Fruit fly (Drosophila melanogaster) whole organism, embryonic: ENCODE data around the gene CIA30.

Experiments
- Abd-B ChIP-seq: fragments of 200-800 bp; sonication (Bioruptor generic); optimal IDR thresholded peaks from 2 replicates; lab custom pipeline; 2018; ENCODE audit warnings: missing biosample characterization, mild to moderate bottlenecking, missing genetic modification characterization, moderate library complexity
- Atf3 ChIP-seq: fragments of 200-800 bp; sonication (Bioruptor generic); optimal IDR thresholded peaks from 3 replicates; lab custom pipeline; 2016; ENCODE audit warnings: missing biosample characterization, missing genetic modification characterization
- BtbVII ChIP-seq: fragments of 200-800 bp; sonication (Bioruptor generic); optimal IDR thresholded peaks from 3 replicates; lab custom pipeline; 2017; ENCODE audit warnings: missing biosample characterization, mild to moderate bottlenecking, missing genetic modification characterization
- C15 ChIP-seq: fragments of 200-800 bp; sonication (Bioruptor generic); IDR thresholded peaks from 3 replicates; pipeline ENCODE4 v1.3.6; 2022; ENCODE audit warnings: missing biosample characterization, missing genetic modification characterization
- CG1024 ChIP-seq: fragments of 200-800 bp; sonication (Bioruptor generic); IDR thresholded peaks from 2 replicates; pipeline ENCODE4 v1.3.6; 2022; ENCODE audit warnings: missing biosample characterization, missing genetic modification characterization
- CG11504 ChIP-seq: fragments of 200-800 bp; sonication (Bioruptor generic); optimal IDR thresholded peaks from 3 replicates; lab custom pipeline; 2019; ENCODE audit warnings: missing biosample characterization, mild to moderate bottlenecking, missing genetic modification characterization, moderate library complexity
- CG12299 ChIP-seq: fragments of 200-800 bp; sonication (Bioruptor generic); optimal IDR thresholded peaks from 2 replicates; lab custom pipeline; 2018; ENCODE audit warnings: missing biosample characterization, mild to moderate bottlenecking, missing genetic modification characterization
- CG12391 ChIP-seq: fragments of 200-800 bp; sonication (Bioruptor generic); optimal IDR thresholded peaks from 3 replicates; lab custom pipeline; 2018; ENCODE audit warnings: missing biosample characterization, mild to moderate bottlenecking, missing genetic modification characterization, moderate library complexity
- CG13123 ChIP-seq: fragments of 200-800 bp; sonication (Bioruptor generic); optimal IDR thresholded peaks from 2 replicates; lab custom pipeline; 2016; ENCODE audit warnings: missing biosample characterization, missing genetic modification characterization
- CG16813 ChIP-seq: fragments of 200-800 bp; sonication (Bioruptor generic); IDR thresholded peaks from 3 replicates; pipeline ENCODE4 v1.3.6; 2022; ENCODE audit warnings: missing biosample characterization, missing genetic modification characterization; ENCODE audit not compliant: partially characterized antibody
- CG17328 ChIP-seq: fragments of 200-800 bp; sonication (Bioruptor generic); IDR thresholded peaks from 2 replicates; pipeline ENCODE4 v1.3.6; 2022; ENCODE audit warnings: missing biosample characterization, missing genetic modification characterization
- CG17829 ChIP-seq: fragments of 200-800 bp; optimal IDR thresholded peaks from 2 replicates; lab custom pipeline; 2019; ENCODE audit warnings: missing biosample characterization, mild to moderate bottlenecking, missing genetic modification characterization, moderate library complexity
- CG1792 ChIP-seq: fragments of 200-800 bp; sonication (Bioruptor generic); optimal IDR thresholded peaks from 2 replicates; lab custom pipeline; 2016; ENCODE audit warnings: missing biosample characterization, missing genetic modification characterization
- CG1832 ChIP-seq: fragments of 200-800 bp; sonication (Bioruptor generic); optimal IDR thresholded peaks from 2 replicates; lab custom pipeline; 2017; ENCODE audit warnings: missing biosample characterization, mild to moderate bottlenecking, missing genetic modification characterization, inconsistent platforms
- CG2199 ChIP-seq: fragments of 200-800 bp; sonication (Bioruptor generic); IDR thresholded peaks from 3 replicates; pipeline ENCODE4 v1.3.6; 2022; ENCODE audit warnings: missing biosample characterization, missing genetic modification characterization
- CG31224 ChIP-seq: fragments of 200-800 bp; sonication (Bioruptor generic); IDR thresholded peaks from 2 replicates; pipeline ENCODE4 v1.3.6; 2022; ENCODE audit warnings: missing biosample characterization, missing genetic modification characterization
- CG5953 ChIP-seq: fragments of 200-800 bp; sonication (Bioruptor generic); IDR thresholded peaks from 2 replicates; pipeline ENCODE4 v1.3.6; 2022; ENCODE audit warnings: missing biosample characterization, missing genetic modification characterization
- CG6854 ChIP-seq: fragments of 200-800 bp; sonication (Bioruptor generic); optimal IDR thresholded peaks from 3 replicates; lab custom pipeline; 2017; ENCODE audit warnings: missing biosample characterization, mild to moderate bottlenecking, missing genetic modification characterization
- CG8765 ChIP-seq: fragments of 200-800 bp; sonication (Bioruptor generic); IDR thresholded peaks from 2 replicates; pipeline ENCODE4 v1.3.6; 2022; ENCODE audit warnings: missing biosample characterization, missing genetic modification characterization
- CkIIα-i1 ChIP-seq: fragments of 200-800 bp; sonication (Bioruptor generic); IDR thresholded peaks from 2 replicates; pipeline ENCODE4 v1.3.6; 2022; ENCODE audit warnings: missing biosample characterization, missing genetic modification characterization
- D ChIP-seq, 2 experiments: fragments of 200-800 bp in 1 of 2; fragments of >200 bp in 1 of 2; sonication (Bioruptor generic) in 1 of 2; optimal IDR thresholded peaks; 2 replicates in 1 of 2; 3 replicates in 1 of 2; lab custom pipeline; 2017; ENCODE audit warnings: mild to moderate bottlenecking in 1 of 2, missing biosample characterization in 1 of 2, missing genetic modification characterization in 1 of 2, missing genetic modification reagents in 1 of 2
- Deaf1 ChIP-seq: fragments of 200-800 bp; optimal IDR thresholded peaks from 3 replicates; lab custom pipeline; 2019; ENCODE audit warnings: missing biosample characterization, mild to moderate bottlenecking, missing genetic modification characterization, moderate library complexity
- Dp ChIP-seq: fragments of 200-800 bp; sonication (Bioruptor generic); optimal IDR thresholded peaks from 2 replicates; lab custom pipeline; 2018; ENCODE audit warnings: missing biosample characterization, mild to moderate bottlenecking, missing genetic modification characterization, moderate library complexity
- Gsc ChIP-seq: fragments of 200-800 bp; sonication (Bioruptor generic); IDR thresholded peaks from 2 replicates; pipeline ENCODE4 v1.3.6; 2022; ENCODE audit warnings: missing biosample characterization, missing genetic modification characterization
- H2.0 ChIP-seq: fragments of 200-800 bp; sonication (Bioruptor generic); IDR thresholded peaks from 2 replicates; pipeline ENCODE4 v1.3.6; 2022; ENCODE audit warnings: missing biosample characterization, missing genetic modification characterization
- MTF-1 ChIP-seq: fragments of 200-800 bp; sonication (Bioruptor generic); optimal IDR thresholded peaks from 2 replicates; lab custom pipeline; 2018; ENCODE audit warnings: missing biosample characterization, mild to moderate bottlenecking, missing genetic modification characterization, borderline replicate concordance
- Poxn ChIP-seq: fragments of 200-800 bp; sonication (Bioruptor generic); IDR thresholded peaks from 2 replicates; pipeline ENCODE4 v1.3.6; 2022; ENCODE audit warnings: missing biosample characterization, missing genetic modification characterization
- Stat92E ChIP-seq, 3 experiments: fragments of >200 bp in 2 of 3; fragments of 200-800 bp in 1 of 3; sonication (Bioruptor generic) in 1 of 3; optimal IDR thresholded peaks; 2 replicates each; lab custom pipeline; 2017 to 2019; ENCODE audit warnings: missing biosample characterization in 3 of 3, missing genetic modification characterization in 3 of 3, mild to moderate bottlenecking in 1 of 3, moderate library complexity in 1 of 3
- Tbp ChIP-seq: fragments of >200 bp; optimal IDR thresholded peaks from 2 replicates; lab custom pipeline; 2018; ENCODE audit warnings: missing biosample characterization, missing genetic modification characterization
- Xbp1 ChIP-seq: fragments of 200-800 bp; sonication (Bioruptor generic); optimal IDR thresholded peaks from 3 replicates; lab custom pipeline; 2016; ENCODE audit warnings: missing biosample characterization, mild to moderate bottlenecking, missing genetic modification characterization
- amos ChIP-seq: fragments of 200-800 bp; sonication (Bioruptor generic); IDR thresholded peaks from 2 replicates; pipeline ENCODE4 v1.3.6; 2022; ENCODE audit warnings: missing biosample characterization, missing genetic modification characterization; ENCODE audit not compliant: partially characterized antibody
- ci ChIP-seq: fragments of 200-800 bp; sonication (Bioruptor generic); IDR thresholded peaks from 3 replicates; pipeline ENCODE4 v1.3.6; 2022; ENCODE audit warnings: missing biosample characterization, missing genetic modification characterization
- corto ChIP-seq: fragments of 200-800 bp; sonication (Bioruptor generic); optimal IDR thresholded peaks from 2 replicates; lab custom pipeline; 2016; ENCODE audit warnings: missing biosample characterization, mild to moderate bottlenecking, missing genetic modification characterization, moderate library complexity
- da ChIP-seq: fragments of 200-800 bp; sonication (Bioruptor generic); optimal IDR thresholded peaks from 2 replicates; lab custom pipeline; 2016; ENCODE audit warnings: missing biosample characterization, missing genetic modification characterization
- disco-r ChIP-seq: fragments of 200-800 bp; sonication (Bioruptor generic); optimal IDR thresholded peaks from 2 replicates; lab custom pipeline; 2016; ENCODE audit warnings: missing biosample characterization, missing genetic modification characterization
- dm ChIP-seq: fragments of 200-800 bp; sonication (Bioruptor generic); optimal IDR thresholded peaks from 3 replicates; lab custom pipeline; 2016; ENCODE audit warnings: missing biosample characterization, missing genetic modification characterization
- dmrt11E ChIP-seq: fragments of 200-800 bp; sonication (Bioruptor generic); optimal IDR thresholded peaks from 3 replicates; lab custom pipeline; 2018; ENCODE audit warnings: missing biosample characterization, mild to moderate bottlenecking, missing genetic modification characterization, moderate library complexity
- fru ChIP-seq: fragments of >200 bp; optimal IDR thresholded peaks from 2 replicates; lab custom pipeline; 2017
- fu2 ChIP-seq: fragments of 200-800 bp; sonication (Bioruptor generic); optimal IDR thresholded peaks from 2 replicates; lab custom pipeline; 2016; ENCODE audit warnings: missing biosample characterization, missing genetic modification characterization
- hbn ChIP-seq: fragments of 200-800 bp; sonication (Bioruptor generic); IDR thresholded peaks from 2 replicates; pipeline ENCODE4 v1.3.6; 2022; ENCODE audit warnings: missing biosample characterization, missing genetic modification characterization; ENCODE audit not compliant: partially characterized antibody
- nom ChIP-seq: fragments of 200-800 bp; sonication (Bioruptor generic); optimal IDR thresholded peaks from 2 replicates; lab custom pipeline; 2017; ENCODE audit warnings: missing biosample characterization, missing genetic modification characterization, mild to moderate bottlenecking, moderate library complexity, missing genetic modification reagents
- odd ChIP-seq: fragments of 200-800 bp; sonication (Bioruptor generic); optimal IDR thresholded peaks from 2 replicates; lab custom pipeline; 2017; ENCODE audit warnings: missing biosample characterization, mild to moderate bottlenecking, missing genetic modification characterization
- pho ChIP-seq: fragments of 200-800 bp; sonication (Bioruptor generic); optimal IDR thresholded peaks from 2 replicates; lab custom pipeline; 2016; ENCODE audit warnings: missing biosample characterization, missing genetic modification characterization
- ro ChIP-seq: fragments of 200-800 bp; sonication (Bioruptor generic); IDR thresholded peaks from 2 replicates; pipeline ENCODE4 v1.3.6; 2022; ENCODE audit warnings: missing biosample characterization, missing genetic modification characterization
- run ChIP-seq: fragments of 200-800 bp; sonication (Bioruptor generic); optimal IDR thresholded peaks from 3 replicates; lab custom pipeline; 2018; ENCODE audit warnings: missing biosample characterization, mild to moderate bottlenecking, missing genetic modification characterization
- slbo ChIP-seq: fragments of 200-800 bp; sonication (Bioruptor generic); IDR thresholded peaks from 2 replicates; pipeline ENCODE4 v1.3.6; 2022; ENCODE audit warnings: missing biosample characterization, missing genetic modification characterization
- sug ChIP-seq: fragments of 200-800 bp; optimal IDR thresholded peaks from 2 replicates; lab custom pipeline; 2019; ENCODE audit warnings: missing biosample characterization, mild to moderate bottlenecking, missing genetic modification characterization, moderate library complexity
- ttk ChIP-seq: fragments of 200-800 bp; sonication (Bioruptor generic); IDR thresholded peaks from 2 replicates; pipeline ENCODE4 v2.1.2; 2022; ENCODE audit warnings: missing biosample characterization, missing genetic modification characterization
- tup ChIP-seq: fragments of 200-800 bp; sonication (Bioruptor generic); optimal IDR thresholded peaks from 2 replicates; lab custom pipeline; 2016; ENCODE audit warnings: missing biosample characterization, mild to moderate bottlenecking, missing genetic modification characterization, moderate library complexity
- usp ChIP-seq: fragments of >200 bp; optimal IDR thresholded peaks from 2 replicates; lab custom pipeline; 2017; ENCODE audit warnings: missing biosample characterization, missing genetic modification characterization

The CIA30 gene

DNA sequence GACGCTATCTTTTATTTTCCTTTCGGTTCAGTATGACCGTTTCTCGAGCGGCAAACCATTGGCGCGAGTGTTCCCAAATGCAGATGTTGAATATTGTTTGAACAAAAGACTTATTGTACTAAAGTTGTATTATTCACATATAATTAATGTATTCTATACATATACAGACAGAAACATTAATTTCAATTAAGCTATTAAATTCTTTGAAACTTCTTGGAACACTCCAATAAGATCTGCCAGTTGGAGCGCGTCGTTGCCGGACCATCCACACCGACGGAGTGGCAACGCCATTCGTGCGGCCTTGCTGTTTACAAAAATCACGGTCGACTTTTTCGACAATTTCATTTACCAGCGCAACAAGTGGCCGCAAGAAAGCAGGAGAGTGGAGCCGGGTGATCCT, 8.3 kb downstream of the CIA30 start, which contains the start of the genes Wdr24 and IntS11 (continued):
- TF ChIP-seq Abd-B (GFP tag; lab: Kevin White, UChicago) (peak; percentile 95), CkIIα-i1 (GFP tag; lab: Robert Waterston, UW) (no peak), da (GFP tag; lab: Kevin White, UChicago) (no peak), slbo (GFP tag; lab: Robert Waterston, UW) (peak; percentile 98), CG1024 (GFP tag; lab: Robert Waterston, UW) (peak; percentile 59; the same call in 1 of the 2 replicates), odd (GFP tag; lab: Kevin White, UChicago) (no peak), Xbp1 (GFP tag; lab: Kevin White, UChicago) (peak; percentile 84), CG12391 (peak; percentile 84), CG16813 (GFP tag; lab: Robert Waterston, UW) (0 out of 3 replicates have a peak, but pooled peaks have one; percentile 26), Tbp (GFP tag; lab: Kevin White, UChicago) (no peak), Deaf1 (peak; percentile 61), corto (no peak), Gsc (GFP tag; lab: Robert Waterston, UW) (peak; percentile 82), ci (peak; percentile 89), ttk (peak; percentile 94), Atf3 (GFP tag; lab: Kevin White, UChicago) (peak; percentile 37), disco-r (GFP tag; lab: Kevin White, UChicago) (peak; percentile 7), CG31224 (GFP tag; lab: Robert Waterston, UW) (peak; percentile 88), dmrt11E (peak; percentile 43), MTF-1 (GFP tag; lab: Kevin White, UChicago) (no peak), CG5953 (peak; percentile 80; the same call in 1 of the 2 replicates), tup (peak; percentile 37), CG17829 (tag; lab: Kevin White, UChicago) (peak; percentile 79), D (optimal IDR thresholded peaks at IDR 0.05; lab: Kevin White, UChicago) (no peak), D (GFP tag; optimal IDR thresholded peaks at IDR 0.05; lab: Kevin White, UChicago) (no peak), fru (lab: Kevin White, UChicago) (no peak), C15 (GFP tag; lab: Robert Waterston, UW) (peak; percentile 53), run (tag; lab: Kevin White, UChicago) (no peak), CG1792 (GFP tag; lab: Kevin White, UChicago) (peak; percentile 43), fu2 (GFP tag; lab: Kevin White, UChicago) (peak; percentile 69), Poxn (peak; percentile 87), Stat92E (GFP tag; optimal IDR thresholded peaks at IDR 0.05; lab: Kevin White, UChicago) (peak in 1 of 3 experiments; percentile 33), CG6854 (no peak), CG11504 (tag; lab: Kevin White, UChicago) (no peak), nom (GFP tag; lab: Kevin White, UChicago) (peak; percentile 79), amos (GFP tag; lab: Robert Waterston, UW) (no peak), usp (GFP tag; lab: Kevin White, UChicago) (no peak), ro (peak; percentile 18; the same call in 1 of the 2 replicates), CG12299 (tag; lab: Kevin White, UChicago) (peak; percentile 64), pho (GFP tag; lab: Kevin White, UChicago) (peak; percentile 82), CG13123 (GFP tag; lab: Kevin White, UChicago) (peak; percentile 51), BtbVII (peak; percentile 27), CG1832 (GFP tag; lab: Kevin White, UChicago) (no peak), CG17328 (peak; percentile 75), sug (tag; lab: Kevin White, UChicago) (peak; percentile 89), CG2199 (GFP tag; lab: Robert Waterston, UW) (peak; percentile 70; the same call in 2 of the 3 replicates), CG8765 (GFP tag; lab: Robert Waterston, UW) (peak; percentile 85; the same call in 1 of the 2 replicates), H2.0 (GFP tag; lab: Robert Waterston, UW) (peak; percentile 92), hbn (GFP tag; lab: Robert Waterston, UW) (no peak), dm (GFP tag; lab: Kevin White, UChicago) (peak; percentile 74), Dp (GFP tag; lab: Kevin White, UChicago) (peak; percentile 48)
